Worm (Caenorhabditis elegans) whole organism, L4 larva: ENCODE results near the gene unc-27.

Source experiments
- F26F4.8 ChIP-seq: fragments of 200-800 bp; sonication (Bioruptor generic); conservative IDR thresholded peaks from 2 replicates; pipeline ENCODE4 v1.3.6; 2022; ENCODE audit warnings: missing genetic modification characterization, missing compliant biosample characterization
- T20F7.1 ChIP-seq: fragments of 200-800 bp; sonication (Bioruptor generic); optimal IDR thresholded peaks from 2 replicates; lab custom pipeline; 2018; ENCODE audit warnings: mild to moderate bottlenecking, missing genetic modification characterization, missing compliant biosample characterization
- ces-1 ChIP-seq: fragments of 150-350 bp; sonication (generic microtip); optimal IDR thresholded peaks from 4 replicates; lab custom pipeline; 2014; ENCODE audit warnings: missing biosample characterization, missing genetic modification reagents, missing genetic modification characterization
- dmd-9 ChIP-seq: fragments of 200-800 bp; sonication (Bioruptor generic); IDR thresholded peaks from 2 replicates; pipeline ENCODE4 v1.3.6; 2022; ENCODE audit warnings: missing genetic modification reagents, missing genetic modification characterization, missing compliant biosample characterization
- fos-1 ChIP-seq: fragments of 150-350 bp; optimal IDR thresholded peaks from 2 replicates; lab custom pipeline; 2014; ENCODE audit warnings: missing biosample characterization, missing genetic modification characterization
- mdl-1 ChIP-seq, 2 experiments: fragments of 150-350 bp in 1 of 2; sonication (generic microtip) in 1 of 2; optimal IDR thresholded peaks; 2 replicates each; lab custom pipeline; 2014 to 2017; ENCODE audit warnings: missing biosample characterization in 2 of 2, missing genetic modification characterization in 2 of 2
- mep-1 ChIP-seq: fragments of 150-350 bp; sonication (generic microtip); optimal IDR thresholded peaks from 3 replicates; lab custom pipeline; 2014; ENCODE audit warnings: missing biosample characterization, missing genetic modification characterization
- nhr-10 ChIP-seq: fragments of 150-350 bp; optimal IDR thresholded peaks from 2 replicates; lab custom pipeline; 2014; ENCODE audit warnings: missing biosample characterization, missing genetic modification characterization
- nhr-28 ChIP-seq: fragments of 150-350 bp; optimal IDR thresholded peaks from 2 replicates; lab custom pipeline; 2014; ENCODE audit warnings: missing biosample characterization, missing genetic modification characterization
- nhr-41 ChIP-seq: fragments of 200-800 bp; sonication (Bioruptor generic); IDR thresholded peaks from 2 replicates; pipeline ENCODE4 v1.3.6; 2022; ENCODE audit warnings: missing genetic modification reagents, missing genetic modification characterization, missing compliant biosample characterization
- pha-4 ChIP-seq, 2 experiments: fragments of 150-350 bp in 1 of 2; fragments of 200-800 bp in 1 of 2; sonication (Bioruptor generic) in 1 of 2; IDR thresholded peaks in 1 of 2; optimal IDR thresholded peaks in 1 of 2; 2 replicates each; pipeline versions ENCODE4 v1.3.6 to Lab custom; 2014 to 2022; ENCODE audit warnings: missing genetic modification characterization in 2 of 2, missing genetic modification reagents in 2 of 2, missing biosample characterization in 1 of 2, missing compliant biosample characterization in 1 of 2
- skn-1 ChIP-seq: fragments of 150-350 bp; optimal IDR thresholded peaks from 2 replicates; lab custom pipeline; 2014; ENCODE audit warnings: missing biosample characterization, missing genetic modification characterization
- unc-130 ChIP-seq: sonication (generic microtip); optimal IDR thresholded peaks from 2 replicates; lab custom pipeline; 2016; ENCODE audit warnings: missing genetic modification reagents, missing genetic modification characterization, missing compliant biosample characterization
- zip-11 ChIP-seq: fragments of 200-800 bp; sonication (Bioruptor generic); IDR thresholded peaks from 2 replicates; pipeline ENCODE4 v1.3.6; 2022; ENCODE audit warnings: missing genetic modification characterization, missing compliant biosample characterization

- no peak for TF ChIP-seq dmd-9 (GFP tag; lab: Robert Waterston, UW)
- peak in 1 of 2 experiments; percentile 71 for TF ChIP-seq mdl-1 (tag; optimal IDR thresholded peaks at IDR 0.05; lab: Kevin White, UChicago)
- no peak for TF ChIP-seq F26F4.8 (GFP tag; lab: Robert Waterston, UW)
- TF ChIP-seq pha-4 (GFP tag; IDR thresholded peaks at IDR 0.05; lab: Robert Waterston, UW) = no peak
- TF ChIP-seq pha-4 (tag; optimal IDR thresholded peaks at IDR 0.05; lab: Kevin White, UChicago) = no peak
- no peak for TF ChIP-seq skn-1 (tag; lab: Kevin White, UChicago)
- peak; percentile 36 for TF ChIP-seq mep-1 (tag; lab: Kevin White, UChicago)
- peak; percentile 31 for TF ChIP-seq T20F7.1
- peak; percentile 49 for TF ChIP-seq nhr-10 (tag; lab: Kevin White, UChicago)
- no peak for TF ChIP-seq ces-1 (GFP tag; lab: Kevin White, UChicago)
- no peak for TF ChIP-seq fos-1
- no peak for TF ChIP-seq zip-11 (GFP tag; lab: Robert Waterston, UW)
- no peak for TF ChIP-seq unc-130
- peak; percentile 95 for TF ChIP-seq nhr-28
- no peak for TF ChIP-seq nhr-41 (GFP tag; lab: Robert Waterston, UW)
Measured at ce11 chrX:8750209-8750608, 39.0 kb upstream of the unc-27 start.
